Fruit fly (Drosophila melanogaster) whole organism, embryonic: Measurements from ENCODE around the gene CG9919.

Experiments used
- Aef1 ChIP-seq: fragments of 200-800 bp; sonication (Bioruptor generic); IDR thresholded peaks from 3 replicates; pipeline ENCODE4 v1.3.6; 2022; ENCODE audit warnings: missing biosample characterization, missing genetic modification characterization
- BEAF-32 ChIP-seq: fragments of 200-800 bp; sonication (Bioruptor generic); optimal IDR thresholded peaks from 3 replicates; lab custom pipeline; 2017; ENCODE audit warnings: missing biosample characterization, missing genetic modification characterization, mild to moderate bottlenecking, moderate library complexity, missing genetic modification reagents
- Bdp1 ChIP-seq: fragments of 200-800 bp; sonication (Bioruptor generic); optimal IDR thresholded peaks from 3 replicates; lab custom pipeline; 2016; ENCODE audit warnings: missing biosample characterization, missing genetic modification characterization
- CG10267 ChIP-seq: fragments of 200-800 bp; sonication (Bioruptor generic); optimal IDR thresholded peaks from 2 replicates; lab custom pipeline; 2018; ENCODE audit warnings: missing biosample characterization, mild to moderate bottlenecking, missing genetic modification characterization, moderate library complexity
- CG11504 ChIP-seq: fragments of 200-800 bp; sonication (Bioruptor generic); optimal IDR thresholded peaks from 3 replicates; lab custom pipeline; 2019; ENCODE audit warnings: missing biosample characterization, mild to moderate bottlenecking, missing genetic modification characterization, moderate library complexity
- CG12659 ChIP-seq: fragments of 200-800 bp; sonication (Bioruptor generic); optimal IDR thresholded peaks from 3 replicates; lab custom pipeline; 2017; ENCODE audit warnings: mild to moderate bottlenecking, missing biosample characterization, missing genetic modification reagents, missing genetic modification characterization
- CG13296 ChIP-seq: fragments of 200-800 bp; sonication (Bioruptor generic); optimal IDR thresholded peaks from 3 replicates; lab custom pipeline; 2018; ENCODE audit warnings: missing biosample characterization, mild to moderate bottlenecking, missing genetic modification characterization
- CG1602 ChIP-seq: fragments of 200-800 bp; sonication (Bioruptor generic); optimal IDR thresholded peaks from 3 replicates; lab custom pipeline; 2016; ENCODE audit warnings: missing biosample characterization, missing genetic modification characterization
- CG16815 ChIP-seq: fragments of 200-800 bp; sonication (Bioruptor generic); optimal IDR thresholded peaks from 3 replicates; lab custom pipeline; 2017; ENCODE audit warnings: missing biosample characterization, mild to moderate bottlenecking, missing genetic modification characterization
- CG17912 ChIP-seq: fragments of 200-800 bp; sonication (Bioruptor generic); optimal IDR thresholded peaks from 2 replicates; lab custom pipeline; 2018; ENCODE audit warnings: missing biosample characterization, mild to moderate bottlenecking, missing genetic modification characterization
- CG18619 ChIP-seq: fragments of 200-800 bp; sonication (Bioruptor generic); optimal IDR thresholded peaks from 3 replicates; lab custom pipeline; 2017; ENCODE audit warnings: missing biosample characterization, mild to moderate bottlenecking, missing genetic modification characterization
- CG18764 ChIP-seq: fragments of 200-800 bp; sonication (Bioruptor generic); optimal IDR thresholded peaks from 3 replicates; lab custom pipeline; 2016; ENCODE audit warnings: missing biosample characterization, missing genetic modification characterization
- CG34422 ChIP-seq: fragments of 200-800 bp; sonication (Bioruptor generic); IDR thresholded peaks from 3 replicates; pipeline ENCODE4 v1.3.6; 2022; ENCODE audit warnings: missing biosample characterization, missing genetic modification characterization
- CG4360 ChIP-seq: fragments of 200-800 bp; sonication (Bioruptor generic); IDR thresholded peaks from 2 replicates; pipeline ENCODE4 v1.3.6; 2022; ENCODE audit warnings: missing biosample characterization, missing genetic modification characterization
- CG43689 ChIP-seq: fragments of 200-800 bp; sonication (Bioruptor generic); IDR thresholded peaks from 2 replicates; pipeline ENCODE4 v1.3.6; 2022; ENCODE audit warnings: missing biosample characterization, missing genetic modification characterization
- CG4617 ChIP-seq: fragments of 200-800 bp; sonication (Bioruptor generic); optimal IDR thresholded peaks from 3 replicates; lab custom pipeline; 2016; ENCODE audit warnings: missing biosample characterization, missing genetic modification characterization, borderline replicate concordance
- CG4820 ChIP-seq: fragments of 200-800 bp; sonication (Bioruptor generic); optimal IDR thresholded peaks from 3 replicates; lab custom pipeline; 2016; ENCODE audit warnings: missing biosample characterization, missing genetic modification characterization
- CG5180 ChIP-seq: fragments of 200-800 bp; sonication (Bioruptor generic); optimal IDR thresholded peaks from 3 replicates; lab custom pipeline; 2017; ENCODE audit warnings: missing biosample characterization, missing genetic modification characterization, mild to moderate bottlenecking, moderate library complexity, missing genetic modification reagents
- CG5245 ChIP-seq: fragments of 200-800 bp; sonication (Bioruptor generic); optimal IDR thresholded peaks from 3 replicates; lab custom pipeline; 2016; ENCODE audit warnings: missing biosample characterization, missing genetic modification characterization
- CG5953 ChIP-seq: fragments of 200-800 bp; sonication (Bioruptor generic); IDR thresholded peaks from 2 replicates; pipeline ENCODE4 v1.3.6; 2022; ENCODE audit warnings: missing biosample characterization, missing genetic modification characterization
- CG7556 ChIP-seq: fragments of 200-800 bp; sonication (Bioruptor generic); optimal IDR thresholded peaks from 2 replicates; lab custom pipeline; 2017; ENCODE audit warnings: missing biosample characterization, mild to moderate bottlenecking, missing genetic modification characterization
- CG7745 ChIP-seq: fragments of 200-800 bp; sonication (Bioruptor generic); optimal IDR thresholded peaks from 2 replicates; lab custom pipeline; 2018; ENCODE audit warnings: missing biosample characterization, mild to moderate bottlenecking, missing genetic modification characterization, moderate library complexity
- CG8359 ChIP-seq: fragments of 200-800 bp; sonication (Bioruptor generic); optimal IDR thresholded peaks from 2 replicates; lab custom pipeline; 2017; ENCODE audit warnings: missing biosample characterization, mild to moderate bottlenecking, missing genetic modification characterization, borderline replicate concordance
- CG9876 ChIP-seq: fragments of 200-800 bp; sonication (Bioruptor generic); optimal IDR thresholded peaks from 2 replicates; lab custom pipeline; 2016; ENCODE audit warnings: missing biosample characterization, missing genetic modification characterization
- Fer1 ChIP-seq: fragments of 200-800 bp; sonication (Bioruptor generic); optimal IDR thresholded peaks from 2 replicates; lab custom pipeline; 2017; ENCODE audit warnings: missing biosample characterization, mild to moderate bottlenecking, missing genetic modification characterization
- H15 ChIP-seq: fragments of 200-800 bp; sonication (Bioruptor generic); IDR thresholded peaks from 3 replicates; pipeline ENCODE4 v1.3.6; 2022; ENCODE audit warnings: missing biosample characterization, missing genetic modification characterization
- Hr3 ChIP-seq: fragments of 200-800 bp; sonication (Bioruptor generic); optimal IDR thresholded peaks from 3 replicates; lab custom pipeline; 2016; ENCODE audit warnings: missing biosample characterization, missing genetic modification characterization
- Kr ChIP-seq: fragments of 200-800 bp; sonication (Bioruptor generic); optimal IDR thresholded peaks from 2 replicates; lab custom pipeline; 2017; ENCODE audit warnings: missing biosample characterization, mild to moderate bottlenecking, missing genetic modification characterization
- Mes4 ChIP-seq: fragments of 200-800 bp; sonication (Bioruptor generic); optimal IDR thresholded peaks from 2 replicates; lab custom pipeline; 2016; ENCODE audit warnings: missing biosample characterization, missing genetic modification characterization
- Opbp ChIP-seq: fragments of 200-800 bp; sonication (Bioruptor generic); IDR thresholded peaks from 3 replicates; pipeline ENCODE4 v1.3.6; 2022; ENCODE audit warnings: missing biosample characterization, missing genetic modification characterization; ENCODE audit not compliant: partially characterized antibody
- Ptx1 ChIP-seq: fragments of 200-800 bp; sonication (Bioruptor generic); IDR thresholded peaks from 2 replicates; pipeline ENCODE4 v1.3.6; 2022; ENCODE audit warnings: missing biosample characterization, missing genetic modification characterization
- Tbp ChIP-seq: fragments of >200 bp; optimal IDR thresholded peaks from 2 replicates; lab custom pipeline; 2018; ENCODE audit warnings: missing biosample characterization, missing genetic modification characterization
- aop ChIP-seq: fragments of 200-800 bp; sonication (Bioruptor generic); IDR thresholded peaks from 2 replicates; pipeline ENCODE4 v1.3.6; 2022; ENCODE audit warnings: missing biosample characterization, missing genetic modification characterization
- ase ChIP-seq: fragments of 200-800 bp; sonication (Bioruptor generic); IDR thresholded peaks from 3 replicates; pipeline ENCODE4 v1.3.6; 2022; ENCODE audit warnings: missing biosample characterization, missing genetic modification characterization
- ash1 ChIP-seq: fragments of 200-800 bp; sonication (Bioruptor generic); optimal IDR thresholded peaks from 2 replicates; lab custom pipeline; 2018; ENCODE audit warnings: missing biosample characterization, mild to moderate bottlenecking, missing genetic modification characterization
- az2 ChIP-seq: fragments of 200-800 bp; sonication (Bioruptor generic); optimal IDR thresholded peaks from 3 replicates; lab custom pipeline; 2016; ENCODE audit warnings: missing biosample characterization, missing genetic modification characterization
- dmrt11E ChIP-seq: fragments of 200-800 bp; sonication (Bioruptor generic); optimal IDR thresholded peaks from 3 replicates; lab custom pipeline; 2018; ENCODE audit warnings: missing biosample characterization, mild to moderate bottlenecking, missing genetic modification characterization, moderate library complexity
- dpn ChIP-seq, 2 experiments: fragments of 200-800 bp; sonication (Bioruptor generic); optimal IDR thresholded peaks; 3 replicates each; lab custom pipeline; 2016; ENCODE audit warnings: missing biosample characterization in 2 of 2, missing genetic modification characterization in 2 of 2
- fd102C ChIP-seq: fragments of 200-800 bp; sonication (Bioruptor generic); optimal IDR thresholded peaks from 2 replicates; lab custom pipeline; 2018; ENCODE audit warnings: missing biosample characterization, mild to moderate bottlenecking, missing genetic modification characterization, moderate library complexity
- fd3F ChIP-seq: fragments of 200-800 bp; sonication (Bioruptor generic); optimal IDR thresholded peaks from 2 replicates; lab custom pipeline; 2018; ENCODE audit warnings: missing biosample characterization, mild to moderate bottlenecking, missing genetic modification characterization, moderate library complexity
- grau ChIP-seq: fragments of 200-800 bp; optimal IDR thresholded peaks from 3 replicates; lab custom pipeline; 2019; ENCODE audit warnings: missing biosample characterization, mild to moderate bottlenecking, missing genetic modification characterization, moderate library complexity
- h ChIP-seq: fragments of >200 bp; optimal IDR thresholded peaks from 2 replicates; lab custom pipeline; 2017
- hth ChIP-seq: fragments of >200 bp; optimal IDR thresholded peaks from 2 replicates; lab custom pipeline; 2017; ENCODE audit warnings: inconsistent platforms
- jing ChIP-seq: fragments of 200-800 bp; sonication (Bioruptor generic); optimal IDR thresholded peaks from 2 replicates; lab custom pipeline; 2018; ENCODE audit warnings: missing biosample characterization, mild to moderate bottlenecking, missing genetic modification characterization
- lilli ChIP-seq: fragments of 200-800 bp; sonication (Bioruptor generic); optimal IDR thresholded peaks from 3 replicates; lab custom pipeline; 2016; ENCODE audit warnings: missing biosample characterization, missing genetic modification characterization
- ro ChIP-seq: fragments of 200-800 bp; sonication (Bioruptor generic); IDR thresholded peaks from 2 replicates; pipeline ENCODE4 v1.3.6; 2022; ENCODE audit warnings: missing biosample characterization, missing genetic modification characterization
- run ChIP-seq: fragments of 200-800 bp; sonication (Bioruptor generic); optimal IDR thresholded peaks from 3 replicates; lab custom pipeline; 2018; ENCODE audit warnings: missing biosample characterization, mild to moderate bottlenecking, missing genetic modification characterization
- schlank ChIP-seq: fragments of 200-800 bp; sonication (Bioruptor generic); optimal IDR thresholded peaks from 2 replicates; lab custom pipeline; 2018; ENCODE audit warnings: missing biosample characterization, mild to moderate bottlenecking, missing genetic modification characterization
- sima ChIP-seq: fragments of 200-800 bp; sonication (Bioruptor generic); optimal IDR thresholded peaks from 2 replicates; lab custom pipeline; 2016; ENCODE audit warnings: missing biosample characterization, missing genetic modification characterization
- slbo ChIP-seq: fragments of 200-800 bp; sonication (Bioruptor generic); IDR thresholded peaks from 2 replicates; pipeline ENCODE4 v1.3.6; 2022; ENCODE audit warnings: missing biosample characterization, missing genetic modification characterization
- sr ChIP-seq: fragments of 200-800 bp; sonication (Bioruptor generic); IDR thresholded peaks from 3 replicates; pipeline ENCODE4 v1.3.6; 2022; ENCODE audit warnings: missing biosample characterization, missing genetic modification characterization
- stwl ChIP-seq: fragments of 200-800 bp; sonication (Bioruptor generic); optimal IDR thresholded peaks from 3 replicates; lab custom pipeline; 2018; ENCODE audit warnings: missing biosample characterization, mild to moderate bottlenecking, missing genetic modification characterization, moderate library complexity
- trem ChIP-seq: fragments of 200-800 bp; optimal IDR thresholded peaks from 3 replicates; lab custom pipeline; 2019; ENCODE audit warnings: missing biosample characterization, mild to moderate bottlenecking, missing genetic modification characterization, moderate library complexity

CG9919 gene

dm6 chrX:16323063-16323462, 7.5 kb downstream of the CG9919 start, which contains the start of the genes CG9917 and CG32579 (continued):
- no peak for TF ChIP-seq Ptx1 (GFP tag; lab: Robert Waterston, UW)
- TF ChIP-seq CG5180: no peak
- no peak for TF ChIP-seq Hr3 (GFP tag; lab: Kevin White, UChicago)
- no peak for TF ChIP-seq fd3F (GFP tag; lab: Kevin White, UChicago)
- TF ChIP-seq Opbp (GFP tag; lab: Robert Waterston, UW): peak; percentile 89; the same call in 2 of the 3 replicates
- no peak for TF ChIP-seq jing (GFP tag; lab: Kevin White, UChicago)
- TF ChIP-seq CG12659 (GFP tag; lab: Kevin White, UChicago): peak; percentile 56
- no peak for TF ChIP-seq CG13296
- TF ChIP-seq CG7745 (tag; lab: Kevin White, UChicago): peak; percentile 100
- TF ChIP-seq CG10267 (tag; lab: Kevin White, UChicago): peak; percentile 12
- TF ChIP-seq slbo: no peak; the same call in 1 of the 2 replicates
- TF ChIP-seq sr (GFP tag; lab: Robert Waterston, UW): no peak
- TF ChIP-seq CG8359 (GFP tag; lab: Kevin White, UChicago): no peak
- no peak for TF ChIP-seq CG4820 (GFP tag; lab: Kevin White, UChicago)
- no peak for TF ChIP-seq aop (GFP tag; lab: Robert Waterston, UW)
- no peak for TF ChIP-seq Kr (GFP tag; lab: Kevin White, UChicago)
- peak; percentile 70 for TF ChIP-seq stwl (tag; lab: Kevin White, UChicago)
- TF ChIP-seq CG34422: no peak
- TF ChIP-seq CG1602 (GFP tag; lab: Kevin White, UChicago): no peak
- no peak for TF ChIP-seq CG11504 (tag; lab: Kevin White, UChicago)
- peak; percentile 28 for TF ChIP-seq CG4617
- no peak for TF ChIP-seq CG43689 (GFP tag; lab: Robert Waterston, UW)
- no peak for TF ChIP-seq CG7556 (GFP tag; lab: Kevin White, UChicago)
- no peak for TF ChIP-seq schlank (tag; lab: Kevin White, UChicago)
- TF ChIP-seq CG18764 (GFP tag; lab: Kevin White, UChicago): no peak
- no peak for TF ChIP-seq CG18619 (GFP tag; lab: Kevin White, UChicago)
- TF ChIP-seq Fer1: peak; percentile 13
- TF ChIP-seq sima (GFP tag; lab: Kevin White, UChicago): no peak
- TF ChIP-seq fd102C: no peak
- no peak for TF ChIP-seq ase (GFP tag; lab: Robert Waterston, UW)
- no peak for TF ChIP-seq ash1 (GFP tag; lab: Kevin White, UChicago)
- TF ChIP-seq CG4360: no peak
- no peak for TF ChIP-seq dpn (GFP tag; optimal IDR thresholded peaks at IDR 0.05; lab: Kevin White, UChicago)
- TF ChIP-seq BEAF-32 (GFP tag; lab: Kevin White, UChicago): peak; percentile 76
- TF ChIP-seq h (lab: Kevin White, UChicago): no peak
- no peak for TF ChIP-seq ro
- TF ChIP-seq trem (tag; lab: Kevin White, UChicago): no peak
- no peak for TF ChIP-seq Aef1 (GFP tag; lab: Robert Waterston, UW)
- TF ChIP-seq H15 (GFP tag; lab: Robert Waterston, UW): no peak
- no peak for TF ChIP-seq run
- TF ChIP-seq CG5245 (GFP tag; lab: Kevin White, UChicago): no peak
- TF ChIP-seq dmrt11E (tag; lab: Kevin White, UChicago): no peak
- no peak for TF ChIP-seq az2
- TF ChIP-seq CG9876: no peak
- no peak for TF ChIP-seq CG17912
- TF ChIP-seq CG16815 (GFP tag; lab: Kevin White, UChicago): no peak
- no peak for TF ChIP-seq CG5953 (GFP tag; lab: Robert Waterston, UW)
- no peak for TF ChIP-seq Mes4
- TF ChIP-seq Bdp1: no peak
- TF ChIP-seq grau (tag; lab: Kevin White, UChicago): no peak
- no peak for TF ChIP-seq lilli (GFP tag; lab: Kevin White, UChicago)
- TF ChIP-seq Tbp (GFP tag; lab: Kevin White, UChicago): no peak
- no peak for TF ChIP-seq hth (lab: Kevin White, UChicago)
